Fruit fly (Drosophila melanogaster) whole organism, embryonic: ENCODE data around the gene path.

ENCODE experiments used
- CG17385 ChIP-seq: fragments of 200-800 bp; sonication (Bioruptor generic); optimal IDR thresholded peaks from 3 replicates; lab custom pipeline; 2018; ENCODE audit warnings: missing biosample characterization, mild to moderate bottlenecking, missing genetic modification characterization
- CG5953 ChIP-seq: fragments of 200-800 bp; sonication (Bioruptor generic); IDR thresholded peaks from 2 replicates; pipeline ENCODE4 v1.3.6; 2022; ENCODE audit warnings: missing biosample characterization, missing genetic modification characterization

- no peak for TF ChIP-seq CG17385 (GFP tag; lab: Kevin White, UChicago)
- TF ChIP-seq CG5953 (GFP tag; lab: Robert Waterston, UW): no peak
Observed at dm6 chr3L:9452422-9452821, 52.7 kb downstream of the path start.
